Worm (Caenorhabditis elegans) whole organism, L4 larva: Measurements from ENCODE around the gene ZK688.12.
"Not testable (repeated sequence)": the region's sequence is repeated elsewhere in the genome, so short reads cannot be mapped to it uniquely, and the experiment has no call there.

Experiments used
- F26F4.8 ChIP-seq: fragments of 200-800 bp; sonication (Bioruptor generic); conservative IDR thresholded peaks from 2 replicates; pipeline ENCODE4 v1.3.6; 2022; ENCODE audit warnings: missing genetic modification characterization, missing compliant biosample characterization
- F37D6.2 ChIP-seq: sonication (generic microtip); optimal IDR thresholded peaks from 2 replicates; lab custom pipeline; 2016; ENCODE audit warnings: mild to moderate bottlenecking, missing genetic modification characterization, missing compliant biosample characterization
- F44E2.7 ChIP-seq: fragments of 200-800 bp; sonication (Bioruptor generic); IDR thresholded peaks from 2 replicates; pipeline ENCODE4 v2.1.2; 2022; ENCODE audit warnings: missing genetic modification characterization, missing compliant biosample characterization
- F49E8.2 ChIP-seq: sonication (generic microtip); optimal IDR thresholded peaks from 2 replicates; lab custom pipeline; 2016; ENCODE audit warnings: missing compliant biosample characterization, mild to moderate bottlenecking, missing genetic modification characterization, borderline replicate concordance
- R02D3.7 ChIP-seq: fragments of 150-350 bp; sonication (generic microtip); optimal IDR thresholded peaks from 3 replicates; lab custom pipeline; 2014; ENCODE audit warnings: missing biosample characterization, missing genetic modification characterization
- T26A8.4 ChIP-seq: fragments of 200-800 bp; sonication (Bioruptor generic); IDR thresholded peaks from 2 replicates; pipeline ENCODE4 v1.3.6; 2022; ENCODE audit warnings: missing genetic modification characterization, missing compliant biosample characterization
- Y105C5A.15 ChIP-seq: fragments of 200-800 bp; sonication (Bioruptor generic); IDR thresholded peaks from 2 replicates; pipeline ENCODE4 v1.3.6; 2022; ENCODE audit warnings: missing genetic modification characterization, missing compliant biosample characterization
- Y48G9A.11 ChIP-seq: fragments of 200-800 bp; sonication (Bioruptor generic); IDR thresholded peaks from 2 replicates; pipeline ENCODE4 v1.3.6; 2022; ENCODE audit warnings: missing genetic modification reagents, missing genetic modification characterization, missing compliant biosample characterization
- Y75B8A.6 ChIP-seq: fragments of 200-800 bp; sonication (Bioruptor generic); IDR thresholded peaks from 2 replicates; pipeline ENCODE4 v1.3.6; 2022; ENCODE audit warnings: missing genetic modification reagents, missing genetic modification characterization, missing compliant biosample characterization
- ZK337.2 ChIP-seq: fragments of 200-800 bp; sonication (Bioruptor generic); IDR thresholded peaks from 2 replicates; pipeline ENCODE4 v1.3.6; 2022; ENCODE audit warnings: missing genetic modification reagents, missing genetic modification characterization, missing compliant biosample characterization
- arid-1 ChIP-seq: fragments of 200-800 bp; sonication (Bioruptor generic); conservative IDR thresholded peaks from 2 replicates; pipeline ENCODE4 v1.3.6; 2022; ENCODE audit warnings: missing genetic modification reagents, missing genetic modification characterization, missing compliant biosample characterization
- ceh-20 ChIP-seq: fragments of 200-800 bp; sonication (Bioruptor generic); IDR thresholded peaks from 2 replicates; pipeline ENCODE4 v1.3.6; 2022; ENCODE audit warnings: missing genetic modification reagents, missing genetic modification characterization, missing compliant biosample characterization
- ctbp-1 ChIP-seq: fragments of 200-800 bp; sonication (Bioruptor generic); IDR thresholded peaks from 2 replicates; pipeline ENCODE4 v1.3.6; 2022; ENCODE audit warnings: missing genetic modification reagents, missing genetic modification characterization, missing compliant biosample characterization
- dmd-8 ChIP-seq: fragments of 200-800 bp; sonication (Bioruptor generic); IDR thresholded peaks from 2 replicates; pipeline ENCODE4 v1.3.6; 2022; ENCODE audit warnings: missing genetic modification characterization, missing compliant biosample characterization
- dpl-1 ChIP-seq: fragments of 150-350 bp; optimal IDR thresholded peaks from 2 replicates; lab custom pipeline; 2014; ENCODE audit warnings: missing biosample characterization, missing genetic modification reagents, missing genetic modification characterization
- egl-43 ChIP-seq: fragments of 200-800 bp; sonication (Bioruptor generic); IDR thresholded peaks from 2 replicates; pipeline ENCODE4 v1.3.6; 2022; ENCODE audit warnings: missing genetic modification reagents, missing genetic modification characterization, missing compliant biosample characterization
- fkh-10 ChIP-seq: fragments of 150-350 bp; optimal IDR thresholded peaks from 2 replicates; lab custom pipeline; 2014; ENCODE audit warnings: missing biosample characterization, missing genetic modification reagents, missing genetic modification characterization
- hmg-1.1 ChIP-seq: fragments of 200-800 bp; sonication (Bioruptor generic); IDR thresholded peaks from 2 replicates; pipeline ENCODE4 v1.3.6; 2022; ENCODE audit warnings: missing genetic modification reagents, missing genetic modification characterization, missing compliant biosample characterization
- lim-7 ChIP-seq: fragments of 200-800 bp; sonication (Bioruptor generic); IDR thresholded peaks from 2 replicates; pipeline ENCODE4 v1.3.6; 2022; ENCODE audit warnings: missing genetic modification characterization, missing compliant biosample characterization
- lin-1 ChIP-seq: fragments of 200-800 bp; sonication (Bioruptor generic); IDR thresholded peaks from 2 replicates; pipeline ENCODE4 v1.3.6; 2022; ENCODE audit warnings: missing genetic modification reagents, missing genetic modification characterization, missing compliant biosample characterization
- lin-38 ChIP-seq: fragments of 200-800 bp; sonication (Bioruptor generic); IDR thresholded peaks from 2 replicates; pipeline ENCODE4 v1.3.6; 2022; ENCODE audit warnings: missing genetic modification reagents, missing genetic modification characterization, missing compliant biosample characterization
- lsy-2 ChIP-seq, 2 experiments: fragments of 150-350 bp in 1 of 2; sonication (generic microtip) in 1 of 2; optimal IDR thresholded peaks; 2 replicates each; lab custom pipeline; 2014 to 2017; ENCODE audit warnings: missing biosample characterization in 2 of 2, missing genetic modification characterization in 2 of 2
- madf-5 ChIP-seq, 2 experiments: fragments of 200-800 bp; sonication (Bioruptor generic); IDR thresholded peaks; 2 replicates each; pipeline ENCODE4 v1.3.6; 2022; ENCODE audit warnings: missing compliant biosample characterization in 2 of 2, missing genetic modification characterization in 2 of 2
- mdt-29 ChIP-seq: fragments of 200-800 bp; sonication (Bioruptor generic); IDR thresholded peaks from 2 replicates; pipeline ENCODE4 v1.3.6; 2022; ENCODE audit warnings: missing genetic modification reagents, missing genetic modification characterization, missing compliant biosample characterization
- mep-1 ChIP-seq: fragments of 150-350 bp; sonication (generic microtip); optimal IDR thresholded peaks from 3 replicates; lab custom pipeline; 2014; ENCODE audit warnings: missing biosample characterization, missing genetic modification characterization
- mes-2 ChIP-seq: sonication (generic microtip); optimal IDR thresholded peaks from 2 replicates; lab custom pipeline; 2016; ENCODE audit warnings: missing genotype, mild to moderate bottlenecking, missing genetic modification characterization, missing compliant biosample characterization; ENCODE audit not compliant: poor library complexity, severe bottlenecking
- mxl-2 ChIP-seq: fragments of 200-800 bp; sonication (Bioruptor generic); conservative IDR thresholded peaks from 2 replicates; pipeline ENCODE4 v1.3.6; 2022; ENCODE audit warnings: missing genetic modification reagents, missing genetic modification characterization, missing compliant biosample characterization
- nhr-102 ChIP-seq: sonication (generic microtip); optimal IDR thresholded peaks from 2 replicates; lab custom pipeline; 2016; ENCODE audit warnings: mild to moderate bottlenecking, missing genetic modification characterization, moderate library complexity, missing compliant biosample characterization
- nhr-41 ChIP-seq: fragments of 200-800 bp; sonication (Bioruptor generic); IDR thresholded peaks from 2 replicates; pipeline ENCODE4 v1.3.6; 2022; ENCODE audit warnings: missing genetic modification reagents, missing genetic modification characterization, missing compliant biosample characterization
- nhr-76 ChIP-seq: fragments of 150-350 bp; optimal IDR thresholded peaks from 2 replicates; lab custom pipeline; 2014; ENCODE audit warnings: missing biosample characterization, missing genetic modification characterization
- pha-4 ChIP-seq, 2 experiments: fragments of 150-350 bp in 1 of 2; fragments of 200-800 bp in 1 of 2; sonication (Bioruptor generic) in 1 of 2; IDR thresholded peaks in 1 of 2; optimal IDR thresholded peaks in 1 of 2; 2 replicates each; pipeline versions ENCODE4 v1.3.6 to Lab custom; 2014 to 2022; ENCODE audit warnings: missing genetic modification characterization in 2 of 2, missing genetic modification reagents in 2 of 2, missing biosample characterization in 1 of 2, missing compliant biosample characterization in 1 of 2
- saeg-2 ChIP-seq: fragments of 200-800 bp; sonication (Bioruptor generic); IDR thresholded peaks from 2 replicates; pipeline ENCODE4 v1.3.6; 2022; ENCODE audit warnings: missing genetic modification reagents, missing genetic modification characterization, missing compliant biosample characterization
- snpc-1.2 ChIP-seq: fragments of 200-800 bp; sonication (Bioruptor generic); IDR thresholded peaks from 2 replicates; pipeline ENCODE4 v1.3.6; 2022; ENCODE audit warnings: missing genetic modification reagents, missing genetic modification characterization, missing compliant biosample characterization
- unc-62 ChIP-seq, 3 experiments: fragments of 150-350 bp in 1 of 3; sonication (generic microtip); optimal IDR thresholded peaks in 2 of 3; peaks in 1 of 3; 1 replicate in 1 of 3; 2 replicates in 2 of 3; lab custom pipeline; 2014 to 2017; ENCODE audit warnings: missing biosample characterization in 3 of 3, missing genetic modification characterization in 3 of 3, missing genetic modification reagents in 3 of 3, missing genotype in 1 of 3
- vab-7 ChIP-seq: fragments of 200-800 bp; sonication (Bioruptor generic); IDR thresholded peaks from 2 replicates; pipeline ENCODE4 v1.3.6; 2022; ENCODE audit warnings: missing genetic modification reagents, missing genetic modification characterization, missing compliant biosample characterization
- ztf-7 ChIP-seq: fragments of 150-350 bp; optimal IDR thresholded peaks from 2 replicates; lab custom pipeline; 2014; ENCODE audit warnings: missing biosample characterization, missing genetic modification characterization

Gene ZK688.12

DNA sequence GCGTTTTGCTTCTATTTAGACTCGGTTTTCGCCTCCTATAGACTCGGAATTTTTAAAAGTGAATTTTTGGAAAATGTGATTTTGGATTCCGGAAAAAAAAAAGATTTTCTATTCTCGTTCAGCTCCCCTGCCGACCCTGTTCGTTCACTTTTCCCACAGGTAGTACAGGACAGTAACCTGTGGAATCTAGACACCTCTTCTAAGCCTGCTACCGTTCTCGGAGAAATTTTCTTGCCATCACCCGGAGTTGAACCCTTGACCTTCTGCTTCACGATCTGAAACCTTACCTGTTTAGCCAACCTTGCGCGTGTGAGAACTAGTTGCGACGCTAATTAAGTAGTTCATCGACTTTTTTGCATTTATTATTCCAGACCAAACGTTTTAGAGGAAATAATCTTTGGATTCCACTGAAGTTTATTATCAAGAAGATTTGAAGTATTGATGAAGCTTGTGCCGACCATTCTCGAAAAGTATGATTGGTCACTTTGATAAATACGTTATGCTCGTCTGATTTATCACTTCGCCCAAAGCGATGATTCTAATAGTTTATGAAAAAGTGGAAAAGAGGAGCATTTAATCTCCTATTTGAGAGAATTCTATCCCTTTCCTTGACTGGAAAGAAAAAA, 40.4 kb upstream of the ZK688.12 start:
- TF ChIP-seq madf-5 (GFP tag; IDR thresholded peaks at IDR 0.05; lab: Robert Waterston, UW) (peak in 1 of 2 experiments; percentile 68; a peak in 2 of 4 replicates), nhr-41 (GFP tag; lab: Robert Waterston, UW) (peak; percentile 68; the same call in 1 of the 2 replicates), snpc-1.2 (GFP tag; lab: Robert Waterston, UW) (peak; percentile 71), lin-38 (GFP tag; lab: Robert Waterston, UW) (peak; percentile 72), Y105C5A.15 (GFP tag; lab: Robert Waterston, UW) (0 out of 2 replicates have a peak, but pooled peaks have one; percentile 66), lim-7 (GFP tag; lab: Robert Waterston, UW) (peak; percentile 79), T26A8.4 (GFP tag; lab: Robert Waterston, UW) (0 out of 2 replicates have a peak, but pooled peaks have one; percentile 27), vab-7 (GFP tag; lab: Robert Waterston, UW) (peak; percentile 69), dmd-8 (GFP tag; lab: Robert Waterston, UW) (peak; percentile 87), ceh-20 (GFP tag; lab: Robert Waterston, UW) (0 out of 2 replicates have a peak, but pooled peaks have one; percentile 19), mxl-2 (0 out of 2 replicates have a peak, but pooled peaks have one; percentile 43), egl-43 (GFP tag; lab: Robert Waterston, UW) (peak; percentile 77), mdt-29 (peak; percentile 51; the same call in 1 of the 2 replicates), Y48G9A.11 (GFP tag; lab: Robert Waterston, UW) (peak; percentile 78), ZK337.2 (0 out of 2 replicates have a peak, but pooled peaks have one; percentile 46), arid-1 (GFP tag; lab: Robert Waterston, UW) (peak; percentile 71; the same call in 1 of the 2 replicates), saeg-2 (GFP tag; lab: Robert Waterston, UW) (0 out of 2 replicates have a peak, but pooled peaks have one; percentile 55), Y75B8A.6 (GFP tag; lab: Robert Waterston, UW) (0 out of 2 replicates have a peak, but pooled peaks have one; percentile 31), pha-4 (GFP tag; IDR thresholded peaks at IDR 0.05; lab: Robert Waterston, UW) (peak; percentile 64; the same call in 1 of the 2 replicates), F44E2.7 (GFP tag; lab: Robert Waterston, UW) (peak; percentile 70; the same call in 1 of the 2 replicates), ctbp-1 (GFP tag; lab: Robert Waterston, UW) (peak; percentile 50; the same call in 1 of the 2 replicates), F26F4.8 (GFP tag; lab: Robert Waterston, UW) (peak; percentile 95)
- not testable (repeated sequence) for TF ChIP-seq pha-4 (tag; optimal IDR thresholded peaks at IDR 0.05; lab: Kevin White, UChicago)
- TF ChIP-seq, all 104 proteins: peak for 22; not testable (repeated sequence) for 82

DNA sequence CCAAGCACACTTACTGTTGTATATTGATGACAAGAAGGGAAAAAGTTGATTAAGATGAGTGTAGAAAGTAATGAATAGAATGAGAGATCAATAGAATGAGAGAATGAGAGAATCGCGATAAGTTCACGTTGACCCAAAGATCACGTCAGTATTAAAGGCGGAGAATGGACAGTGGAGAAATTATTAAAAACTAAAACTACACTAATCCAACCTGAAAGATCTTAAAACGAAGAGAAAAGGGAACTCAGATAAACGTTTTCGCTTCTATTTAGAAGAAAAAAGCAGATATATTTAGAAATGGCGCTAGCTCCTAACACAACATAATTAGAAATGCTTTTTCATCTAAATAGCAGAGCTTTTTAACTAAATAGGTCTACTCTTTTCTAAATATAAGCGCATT, 39.8 kb upstream of the ZK688.12 start, which contains the start of gene let-754:
Gene let-754, minus strand, starts transcription at position 101 of the 400 bp plus-strand sequence.
- TF ChIP-seq ctbp-1 (GFP tag; lab: Robert Waterston, UW) = no peak
- TF ChIP-seq, all 104 proteins: peak for 0

ce11 chrIII:7952077-7952765, 38.8 kb upstream of the ZK688.12 start, which contains the start of gene C29E4.15:
TSS of gene C29E4.15 (plus strand) at chrIII:7952623.
- TF ChIP-seq lin-1 (no peak), nhr-76 (tag; lab: Kevin White, UChicago) (no peak), mes-2 (tag; lab: Kevin White, UChicago) (peak; percentile 69), F37D6.2 (tag; lab: Kevin White, UChicago) (no peak), R02D3.7 (no peak), lsy-2 (tag; optimal IDR thresholded peaks at IDR 0.05; lab: Kevin White, UChicago) (peak in 1 of 2 experiments; percentile 76), mep-1 (no peak), dpl-1 (GFP tag; lab: Kevin White, UChicago) (peak; percentile 86), F49E8.2 (tag; lab: Kevin White, UChicago) (no peak), fkh-10 (GFP tag; lab: Kevin White, UChicago) (peak; percentile 19), ztf-7 (tag; lab: Kevin White, UChicago) (no peak), hmg-1.1 (peak; percentile 37; the same call in 1 of the 2 replicates), unc-62 (GFP tag; optimal IDR thresholded peaks at IDR 0.05 in 1 of 2; lab: Kevin White, UChicago) (peak in 1 of 2 experiments; percentile 86), unc-62 (tag; optimal IDR thresholded peaks at IDR 0.05; lab: Kevin White, UChicago) (no peak), nhr-102 (tag; lab: Kevin White, UChicago) (no peak)
